Fruit fly (Drosophila melanogaster) whole organism, embryonic: Measurements from ENCODE around the gene Tom.

ENCODE experiments used
- CG17802 ChIP-seq: fragments of 200-800 bp; sonication (Bioruptor generic); optimal IDR thresholded peaks from 2 replicates; lab custom pipeline; 2018; ENCODE audit warnings: missing biosample characterization, mild to moderate bottlenecking, missing genetic modification characterization, moderate library complexity
- CG6175 ChIP-seq: fragments of 200-800 bp; sonication (Bioruptor generic); IDR thresholded peaks from 3 replicates; pipeline ENCODE4 v1.3.6; 2022; ENCODE audit warnings: missing biosample characterization, missing genetic modification characterization
- ato ChIP-seq: fragments of 200-800 bp; sonication (Bioruptor generic); IDR thresholded peaks from 2 replicates; pipeline ENCODE4 v1.3.6; 2022; ENCODE audit warnings: missing biosample characterization, missing genetic modification characterization; ENCODE audit not compliant: partially characterized antibody
- lmd ChIP-seq: fragments of 200-800 bp; sonication (Bioruptor generic); IDR thresholded peaks from 2 replicates; pipeline ENCODE4 v1.3.6; 2022; ENCODE audit warnings: missing biosample characterization, missing genetic modification characterization
- pita ChIP-seq: fragments of 200-800 bp; sonication (Bioruptor generic); optimal IDR thresholded peaks from 2 replicates; lab custom pipeline; 2017; ENCODE audit warnings: missing biosample characterization, mild to moderate bottlenecking, missing genetic modification characterization
- scrt ChIP-seq: fragments of 200-800 bp; sonication (Bioruptor generic); optimal IDR thresholded peaks from 2 replicates; lab custom pipeline; 2018; ENCODE audit warnings: missing biosample characterization, mild to moderate bottlenecking, missing genetic modification characterization, moderate library complexity

- TF ChIP-seq pita (GFP tag; lab: Kevin White, UChicago) (no peak), lmd (GFP tag; lab: Robert Waterston, UW) (no peak), CG17802 (no peak), scrt (no peak), ato (GFP tag; lab: Robert Waterston, UW) (no peak), CG6175 (GFP tag; lab: Robert Waterston, UW) (no peak)
Observed at dm6 chr3L:14976026-14976425, 6.9 kb downstream of the Tom start.
